Worm (Caenorhabditis elegans) whole organism, L2 larva: Measurements from ENCODE around the gene K09C6.3.

ENCODE experiments used
- F13H6.1 ChIP-seq: sonication (generic microtip); optimal IDR thresholded peaks from 2 replicates; lab custom pipeline; 2016; ENCODE audit warnings: missing genetic modification characterization, missing compliant biosample characterization
- ZK546.5 ChIP-seq: sonication (generic microtip); optimal IDR thresholded peaks from 2 replicates; lab custom pipeline; 2017; ENCODE audit warnings: missing biosample characterization, missing genetic modification characterization
- alr-1 ChIP-seq: fragments of 150-350 bp; optimal IDR thresholded peaks from 2 replicates; lab custom pipeline; 2014; ENCODE audit warnings: missing biosample characterization, missing genetic modification characterization
- aly-2 ChIP-seq: fragments of 150-350 bp; optimal IDR thresholded peaks from 2 replicates; lab custom pipeline; 2014; ENCODE audit warnings: missing biosample characterization, missing genetic modification characterization
- ama-1 ChIP-seq: fragments of 150-350 bp; optimal IDR thresholded peaks from 2 replicates; lab custom pipeline; 2018; ENCODE audit warnings: inconsistent platforms
- blmp-1 ChIP-seq: sonication (generic microtip); optimal IDR thresholded peaks from 2 replicates; lab custom pipeline; 2017; ENCODE audit warnings: missing genetic modification characterization, mild to moderate bottlenecking, missing compliant biosample characterization, antibody characterized with exemption, moderate library complexity; ENCODE audit not compliant: insufficient read depth
- ceh-16 ChIP-seq: fragments of 150-350 bp; optimal IDR thresholded peaks from 2 replicates; lab custom pipeline; 2014; ENCODE audit warnings: missing biosample characterization, missing genetic modification characterization
- ceh-82 ChIP-seq: fragments of 150-350 bp; optimal IDR thresholded peaks from 2 replicates; lab custom pipeline; 2014; ENCODE audit warnings: missing biosample characterization, missing genetic modification characterization
- elt-1 ChIP-seq: fragments of 150-350 bp; optimal IDR thresholded peaks from 2 replicates; lab custom pipeline; 2014; ENCODE audit warnings: missing biosample characterization, missing genetic modification characterization
- fos-1 ChIP-seq: fragments of 150-350 bp; optimal IDR thresholded peaks from 2 replicates; lab custom pipeline; 2014; ENCODE audit warnings: missing biosample characterization, missing genetic modification characterization
- gmeb-1 ChIP-seq: fragments of 150-350 bp; optimal IDR thresholded peaks from 2 replicates; lab custom pipeline; 2014; ENCODE audit warnings: missing biosample characterization, missing genetic modification characterization
- lin-13 ChIP-seq: fragments of 150-350 bp; optimal IDR thresholded peaks from 2 replicates; lab custom pipeline; 2014; ENCODE audit warnings: missing biosample characterization, missing genetic modification reagents, missing genetic modification characterization
- lin-39 ChIP-seq: fragments of 150-350 bp; optimal IDR thresholded peaks from 2 replicates; lab custom pipeline; 2014; ENCODE audit warnings: missing biosample characterization, missing genetic modification reagents, missing genetic modification characterization
- mab-5 ChIP-seq: fragments of 150-350 bp; optimal IDR thresholded peaks from 2 replicates; lab custom pipeline; 2014; ENCODE audit warnings: missing biosample characterization, missing genetic modification characterization
- mbf-1 ChIP-seq: sonication (generic microtip); optimal IDR thresholded peaks from 2 replicates; lab custom pipeline; 2017; ENCODE audit warnings: missing biosample characterization, missing genetic modification characterization
- mdl-1 ChIP-seq, 2 experiments: fragments of 150-350 bp in 1 of 2; sonication (generic microtip) in 1 of 2; optimal IDR thresholded peaks; 2 replicates each; lab custom pipeline; 2017; ENCODE audit warnings: missing biosample characterization in 2 of 2, missing genetic modification characterization in 2 of 2
- nhr-10 ChIP-seq: sonication (generic microtip); optimal IDR thresholded peaks from 2 replicates; lab custom pipeline; 2017; ENCODE audit warnings: missing biosample characterization, missing genetic modification characterization
- nhr-11 ChIP-seq: fragments of 150-350 bp; optimal IDR thresholded peaks from 2 replicates; lab custom pipeline; 2014; ENCODE audit warnings: missing biosample characterization, missing genetic modification characterization
- nhr-12 ChIP-seq: fragments of 150-350 bp; optimal IDR thresholded peaks from 2 replicates; lab custom pipeline; 2014; ENCODE audit warnings: missing biosample characterization, missing genetic modification characterization
- nhr-23 ChIP-seq: fragments of 150-350 bp; optimal IDR thresholded peaks from 2 replicates; lab custom pipeline; 2014; ENCODE audit warnings: missing biosample characterization, missing genetic modification reagents, missing genetic modification characterization
- nhr-237 ChIP-seq: fragments of 150-350 bp; optimal IDR thresholded peaks from 2 replicates; lab custom pipeline; 2014; ENCODE audit warnings: missing biosample characterization, missing genetic modification characterization
- nhr-25 ChIP-seq: fragments of 150-350 bp; sonication (generic microtip); optimal IDR thresholded peaks from 3 replicates; lab custom pipeline; 2014; ENCODE audit warnings: missing biosample characterization, missing genetic modification characterization
- nhr-6 ChIP-seq: fragments of 150-350 bp; optimal IDR thresholded peaks from 2 replicates; lab custom pipeline; 2014; ENCODE audit warnings: missing biosample characterization, missing genetic modification characterization
- nhr-77 ChIP-seq: fragments of 150-350 bp; optimal IDR thresholded peaks from 2 replicates; lab custom pipeline; 2014; ENCODE audit warnings: missing biosample characterization, missing genetic modification characterization
- peb-1 ChIP-seq: fragments of 150-350 bp; optimal IDR thresholded peaks from 2 replicates; lab custom pipeline; 2014; ENCODE audit warnings: missing biosample characterization, missing genetic modification characterization
- sem-4 ChIP-seq: fragments of 150-350 bp; optimal IDR thresholded peaks from 2 replicates; lab custom pipeline; 2014; ENCODE audit warnings: missing biosample characterization, missing genetic modification reagents, missing genetic modification characterization
- sma-3 ChIP-seq: sonication (generic microtip); optimal IDR thresholded peaks from 2 replicates; lab custom pipeline; 2016; ENCODE audit warnings: missing genetic modification reagents, missing genetic modification characterization, missing compliant biosample characterization
- sma-9 ChIP-seq, 2 experiments: fragments of 150-350 bp in 1 of 2; sonication (generic microtip) in 1 of 2; optimal IDR thresholded peaks; 2 replicates each; lab custom pipeline; 2014 to 2016; ENCODE audit warnings: missing genetic modification characterization in 2 of 2, mild to moderate bottlenecking in 1 of 2, missing biosample characterization in 1 of 2, missing compliant biosample characterization in 1 of 2, missing genetic modification reagents in 1 of 2, moderate library complexity in 1 of 2
- snpc-4 ChIP-seq: fragments of 150-350 bp; optimal IDR thresholded peaks from 2 replicates; lab custom pipeline; 2014; ENCODE audit warnings: missing biosample characterization, missing genetic modification characterization
- unc-39 ChIP-seq: fragments of 150-350 bp; optimal IDR thresholded peaks from 2 replicates; lab custom pipeline; 2014; ENCODE audit warnings: missing biosample characterization, missing genetic modification characterization
- unc-55 ChIP-seq: fragments of 150-350 bp; sonication (generic microtip); optimal IDR thresholded peaks from 3 replicates; lab custom pipeline; 2014; ENCODE audit warnings: missing biosample characterization, missing genetic modification reagents, missing genetic modification characterization
- zag-1 ChIP-seq: fragments of 150-350 bp; optimal IDR thresholded peaks from 2 replicates; lab custom pipeline; 2014; ENCODE audit warnings: missing biosample characterization, missing genetic modification characterization
- ztf-1 ChIP-seq: fragments of 200-800 bp; sonication (Bioruptor generic); conservative IDR thresholded peaks from 2 replicates; pipeline ENCODE4 v1.3.6; 2022; ENCODE audit warnings: missing genetic modification characterization, missing compliant biosample characterization
- ztf-11 ChIP-seq: sonication (generic microtip); optimal IDR thresholded peaks from 2 replicates; lab custom pipeline; 2017; ENCODE audit warnings: missing biosample characterization, missing genetic modification characterization
- ztf-4 ChIP-seq: fragments of 150-350 bp; optimal IDR thresholded peaks from 2 replicates; lab custom pipeline; 2014; ENCODE audit warnings: missing biosample characterization, missing genetic modification characterization

K09C6.3 gene

DNA sequence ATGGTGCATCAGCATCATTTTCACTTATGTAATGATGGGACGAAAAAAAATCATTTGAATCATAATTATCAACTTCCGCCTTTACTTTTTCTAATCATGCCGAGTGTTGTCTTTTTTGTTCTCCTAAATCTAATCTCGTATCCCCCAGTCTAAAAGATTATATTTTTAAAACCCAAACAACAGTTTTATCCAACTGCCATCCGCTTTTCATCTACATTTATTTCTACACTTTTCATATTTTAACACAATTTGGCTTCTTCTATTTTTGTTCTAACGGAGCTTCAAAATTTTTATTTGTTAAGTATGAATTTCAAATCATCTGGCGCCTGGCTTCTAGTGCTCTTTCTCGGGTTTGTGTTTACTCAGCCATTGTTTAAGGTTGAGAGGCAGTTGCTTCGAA, at the start of gene K09C6.3:
Gene K09C6.3 (plus strand): TSS at position 301 of the 400 bp plus-strand sequence.
- no peak for TF ChIP-seq ceh-82
- TF ChIP-seq F13H6.1 (tag; lab: Kevin White, UChicago): no peak
- TF ChIP-seq fos-1 (tag; lab: Kevin White, UChicago): no peak
- TF ChIP-seq nhr-12 (tag; lab: Kevin White, UChicago): no peak
- no peak for TF ChIP-seq unc-39
- TF ChIP-seq peb-1 (tag; lab: Kevin White, UChicago): no peak
- TF ChIP-seq elt-1 (tag; lab: Kevin White, UChicago): no peak
- no peak for TF ChIP-seq nhr-6
- no peak for TF ChIP-seq mbf-1
- TF ChIP-seq unc-55 (GFP tag; lab: Kevin White, UChicago): no peak
- TF ChIP-seq ztf-11: no peak
- no peak for TF ChIP-seq ama-1
- TF ChIP-seq sma-3 (GFP tag; lab: Kevin White, UChicago): no peak
- no peak for TF ChIP-seq lin-13 (GFP tag; lab: Kevin White, UChicago)
- TF ChIP-seq ztf-1 (GFP tag; lab: Robert Waterston, UW): no peak
- no peak for TF ChIP-seq gmeb-1 (tag; lab: Kevin White, UChicago)
- no peak for TF ChIP-seq sem-4
- TF ChIP-seq nhr-11 (tag; lab: Kevin White, UChicago): no peak
- no peak for TF ChIP-seq nhr-23
- TF ChIP-seq, all 48 proteins: peak for 0

DNA sequence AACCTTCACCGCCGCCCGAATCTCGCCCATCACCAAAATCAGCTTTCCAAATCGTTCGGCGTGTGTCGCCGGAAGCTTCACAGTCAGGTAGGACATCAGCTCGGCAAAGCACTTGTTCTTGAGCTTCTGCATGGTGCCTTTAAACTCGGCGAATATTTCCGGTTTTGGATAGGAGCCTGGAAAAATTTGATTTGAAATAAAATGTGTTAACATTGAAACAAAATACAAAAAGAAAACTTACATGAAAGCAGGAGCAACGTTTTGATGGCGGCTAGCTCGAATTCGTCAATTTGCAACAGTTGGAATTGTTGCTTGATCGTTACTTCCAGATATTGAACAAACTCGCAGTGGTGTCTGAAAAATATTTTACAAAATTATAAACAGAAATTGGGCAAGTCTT, 49.6 kb upstream of the K09C6.3 start:
- TF ChIP-seq blmp-1 (tag; lab: Kevin White, UChicago): no peak
- TF ChIP-seq sma-9 (GFP tag; optimal IDR thresholded peaks at IDR 0.05; lab: Kevin White, UChicago): no peak
- TF ChIP-seq sma-9 (tag; optimal IDR thresholded peaks at IDR 0.05; lab: Kevin White, UChicago): no peak
- TF ChIP-seq ama-1: no peak
- TF ChIP-seq nhr-10 (tag; lab: Kevin White, UChicago): no peak
- no peak for TF ChIP-seq ztf-11
- TF ChIP-seq nhr-6: no peak
- no peak for TF ChIP-seq nhr-25 (tag; lab: Kevin White, UChicago)
- no peak for TF ChIP-seq lin-39
- no peak for TF ChIP-seq nhr-237 (tag; lab: Kevin White, UChicago)
- TF ChIP-seq ZK546.5 (tag; lab: Kevin White, UChicago): no peak
- TF ChIP-seq F13H6.1 (tag; lab: Kevin White, UChicago): no peak
- TF ChIP-seq fos-1 (tag; lab: Kevin White, UChicago): no peak
- TF ChIP-seq zag-1 (tag; lab: Kevin White, UChicago): no peak
- TF ChIP-seq ztf-1 (GFP tag; lab: Robert Waterston, UW): no peak
- no peak for TF ChIP-seq ztf-4 (tag; lab: Kevin White, UChicago)
- TF ChIP-seq, all 48 proteins: peak for 0

DNA sequence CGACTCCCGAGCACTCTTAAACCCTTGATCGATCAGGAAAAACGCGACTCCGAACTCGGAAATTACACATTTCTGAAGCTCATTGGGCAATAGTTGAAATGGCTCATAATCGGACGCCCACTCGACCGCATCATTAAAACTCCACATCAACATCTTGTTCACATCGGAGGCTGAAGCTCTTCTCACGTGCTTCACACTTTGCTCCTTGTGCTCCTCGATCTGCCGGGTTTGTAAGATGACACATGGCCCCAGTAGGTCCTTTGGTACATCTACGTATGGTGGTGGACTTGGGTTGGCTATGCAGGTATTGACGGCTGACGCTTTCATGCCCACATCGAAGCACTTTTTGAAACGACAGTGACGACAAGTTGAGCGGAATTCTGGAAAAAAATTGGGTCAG, 48.8 kb upstream of the K09C6.3 start:
- TF ChIP-seq nhr-12 (tag; lab: Kevin White, UChicago): no peak
- no peak for TF ChIP-seq aly-2 (tag; lab: Kevin White, UChicago)
- TF ChIP-seq snpc-4 (tag; lab: Kevin White, UChicago): no peak
- TF ChIP-seq mdl-1 (tag; optimal IDR thresholded peaks at IDR 0.05; lab: Kevin White, UChicago): no peak
- no peak for TF ChIP-seq ceh-16
- no peak for TF ChIP-seq nhr-237 (tag; lab: Kevin White, UChicago)
- no peak for TF ChIP-seq unc-55 (GFP tag; lab: Kevin White, UChicago)
- TF ChIP-seq mab-5 (tag; lab: Kevin White, UChicago): no peak
- no peak for TF ChIP-seq alr-1
- no peak for TF ChIP-seq fos-1 (tag; lab: Kevin White, UChicago)
- no peak for TF ChIP-seq ztf-11
- TF ChIP-seq nhr-6: no peak
- TF ChIP-seq lin-13 (GFP tag; lab: Kevin White, UChicago): no peak

DNA sequence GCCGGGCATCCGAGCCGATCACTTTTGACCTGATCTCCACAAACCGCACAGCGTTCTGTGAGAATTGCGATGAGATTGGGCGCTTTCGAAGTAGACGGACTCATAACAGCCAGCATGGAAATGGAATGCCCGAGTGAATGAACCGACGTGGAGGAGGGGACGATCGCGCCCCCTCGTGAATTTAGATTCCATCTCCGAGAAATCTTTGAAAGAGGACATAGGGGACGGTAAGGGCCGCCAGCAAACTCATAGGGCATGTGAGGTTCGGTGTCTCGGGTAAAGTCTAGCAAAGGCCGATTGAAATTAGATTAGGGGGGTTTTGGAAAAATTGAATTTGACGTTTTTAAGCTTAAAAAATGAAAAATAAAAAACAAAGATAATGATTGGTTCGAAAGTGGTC, 47.8 kb upstream of the K09C6.3 start, which contains the start of gene nhr-270:
Gene nhr-270 (minus strand): TSS at position 257 of the 400 bp plus-strand sequence.
- no peak for TF ChIP-seq snpc-4 (tag; lab: Kevin White, UChicago)
- TF ChIP-seq F13H6.1 (tag; lab: Kevin White, UChicago): no peak
- TF ChIP-seq ztf-4 (tag; lab: Kevin White, UChicago): no peak
- TF ChIP-seq mdl-1 (tag; optimal IDR thresholded peaks at IDR 0.05; lab: Kevin White, UChicago): no peak
- TF ChIP-seq ceh-16: no peak
- TF ChIP-seq aly-2 (tag; lab: Kevin White, UChicago): no peak
- TF ChIP-seq elt-1 (tag; lab: Kevin White, UChicago): no peak
- TF ChIP-seq gmeb-1 (tag; lab: Kevin White, UChicago): no peak
- TF ChIP-seq alr-1: no peak
- TF ChIP-seq nhr-12 (tag; lab: Kevin White, UChicago): no peak
- no peak for TF ChIP-seq peb-1 (tag; lab: Kevin White, UChicago)
- TF ChIP-seq ztf-11: no peak
- no peak for TF ChIP-seq nhr-77
- no peak for TF ChIP-seq ZK546.5 (tag; lab: Kevin White, UChicago)
